Fruit fly (Drosophila melanogaster): Measurements from ENCODE around the gene HDAC4.
A peak's percentile ranks its signal among the peaks of the same experiment; 100 is the strongest.

- TF ChIP-seq N (GFP tag; optimal IDR thresholded peaks at IDR 0.05) (no peak), psq (GFP tag; optimal IDR thresholded peaks at IDR 0.05) (peak; percentile 4), Abd-B (GFP tag; optimal IDR thresholded peaks at IDR 0.05) (no peak), Myc (optimal IDR thresholded peaks at IDR 0.05) (no peak), dsf (GFP tag; optimal IDR thresholded peaks at IDR 0.05; ENCODE audit: borderline replicate concordance) (no peak), brk (GFP tag; optimal IDR thresholded peaks at IDR 0.05) (no peak), Vsx2 (GFP tag; optimal IDR thresholded peaks at IDR 0.05; ENCODE audit: partially characterized antibody) (no peak), tai (GFP tag; optimal IDR thresholded peaks at IDR 0.05) (no peak)
Measured at dm6 chrX:13214056-13214455, 71.4 kb downstream of the HDAC4 start.
